Fruit fly (Drosophila melanogaster) whole organism, prepupa: ENCODE measurements around the gene CG3088.
A peak's percentile ranks its signal among the peaks of the same experiment; 100 is the strongest.

Experiments
- Blimp-1 ChIP-seq: fragments of 200-800 bp; sonication (Bioruptor generic); optimal IDR thresholded peaks from 3 replicates; lab custom pipeline; 2017; ENCODE audit warnings: missing biosample characterization, missing genetic modification characterization, mild to moderate bottlenecking, moderate library complexity, missing genetic modification reagents
- CG11902 ChIP-seq: fragments of 200-800 bp; sonication (Bioruptor generic); optimal IDR thresholded peaks from 3 replicates; lab custom pipeline; 2016; ENCODE audit warnings: missing biosample characterization, missing genetic modification characterization
- CG15336 ChIP-seq: fragments of 200-800 bp; sonication (Bioruptor generic); IDR thresholded peaks from 2 replicates; pipeline ENCODE4 v1.3.6; 2022; ENCODE audit warnings: missing biosample characterization, missing genetic modification characterization
- CG1621 ChIP-seq: fragments of 200-800 bp; sonication (Bioruptor generic); optimal IDR thresholded peaks from 3 replicates; lab custom pipeline; 2018; ENCODE audit warnings: missing biosample characterization, mild to moderate bottlenecking, missing genetic modification characterization
- CG16779 ChIP-seq: fragments of 200-800 bp; sonication (Bioruptor generic); optimal IDR thresholded peaks from 3 replicates; lab custom pipeline; 2017; ENCODE audit warnings: missing biosample characterization, mild to moderate bottlenecking, missing genetic modification characterization
- CG3032 ChIP-seq: fragments of 200-800 bp; optimal IDR thresholded peaks from 2 replicates; lab custom pipeline; 2019; ENCODE audit warnings: missing biosample characterization, mild to moderate bottlenecking, missing genetic modification characterization, moderate library complexity
- CG32006 ChIP-seq: fragments of 200-800 bp; sonication (Bioruptor generic); optimal IDR thresholded peaks from 3 replicates; lab custom pipeline; 2017; ENCODE audit warnings: missing biosample characterization, mild to moderate bottlenecking, missing genetic modification characterization
- CG34406 ChIP-seq: fragments of 200-800 bp; sonication (Bioruptor generic); optimal IDR thresholded peaks from 3 replicates; lab custom pipeline; 2016; ENCODE audit warnings: missing biosample characterization, missing genetic modification characterization
- CG3919 ChIP-seq: fragments of 200-800 bp; sonication (Bioruptor generic); optimal IDR thresholded peaks from 3 replicates; lab custom pipeline; 2016; ENCODE audit warnings: missing biosample characterization, missing genetic modification characterization
- CG4318 ChIP-seq: fragments of 200-800 bp; sonication (Bioruptor generic); optimal IDR thresholded peaks from 3 replicates; lab custom pipeline; 2017; ENCODE audit warnings: missing biosample characterization, mild to moderate bottlenecking, missing genetic modification characterization
- CG6276 ChIP-seq: fragments of 200-800 bp; sonication (Bioruptor generic); optimal IDR thresholded peaks from 2 replicates; lab custom pipeline; 2017; ENCODE audit warnings: missing biosample characterization, mild to moderate bottlenecking, missing genetic modification characterization
- CG6792 ChIP-seq: fragments of 200-800 bp; sonication (Bioruptor generic); optimal IDR thresholded peaks from 3 replicates; lab custom pipeline; 2016; ENCODE audit warnings: missing biosample characterization, missing genetic modification characterization
- CG6808 ChIP-seq: fragments of 200-800 bp; sonication (Bioruptor generic); optimal IDR thresholded peaks from 3 replicates; lab custom pipeline; 2017; ENCODE audit warnings: missing biosample characterization, missing genetic modification characterization, mild to moderate bottlenecking, moderate library complexity, missing genetic modification reagents
- CG7368 ChIP-seq: fragments of 200-800 bp; sonication (Bioruptor generic); optimal IDR thresholded peaks from 3 replicates; lab custom pipeline; 2016; ENCODE audit warnings: missing biosample characterization, missing genetic modification characterization
- CG8119 ChIP-seq: fragments of 200-800 bp; sonication (Bioruptor generic); IDR thresholded peaks from 3 replicates; pipeline ENCODE4 v1.3.6; 2022; ENCODE audit warnings: missing biosample characterization, missing genetic modification characterization
- CG8319 ChIP-seq: fragments of 200-800 bp; sonication (Bioruptor generic); optimal IDR thresholded peaks from 3 replicates; lab custom pipeline; 2016; ENCODE audit warnings: missing biosample characterization, missing genetic modification characterization
- CG8632 ChIP-seq: fragments of 200-800 bp; sonication (Bioruptor generic); optimal IDR thresholded peaks from 3 replicates; lab custom pipeline; 2016; ENCODE audit warnings: missing biosample characterization, missing genetic modification characterization
- Eip78C ChIP-seq: fragments of 200-800 bp; sonication (Bioruptor generic); peaks from one replicate; lab custom pipeline; 2016; ENCODE audit warnings: missing biosample characterization, missing genetic modification characterization
- Ets21C ChIP-seq: fragments of 200-800 bp; sonication (Bioruptor generic); optimal IDR thresholded peaks from 3 replicates; lab custom pipeline; 2016; ENCODE audit warnings: missing biosample characterization, missing genetic modification characterization
- Ets96B ChIP-seq: fragments of 200-800 bp; optimal IDR thresholded peaks from 2 replicates; lab custom pipeline; 2019; ENCODE audit warnings: missing biosample characterization, mild to moderate bottlenecking, missing genetic modification characterization, moderate library complexity
- Gug ChIP-seq: fragments of 200-800 bp; sonication (Bioruptor generic); IDR thresholded peaks from 2 replicates; pipeline ENCODE4 v1.3.6; 2022; ENCODE audit warnings: missing biosample characterization, missing genetic modification characterization
- Hr38 ChIP-seq: sonication (Bioruptor generic); optimal IDR thresholded peaks from 2 replicates; lab custom pipeline; 2016; ENCODE audit warnings: missing biosample characterization, missing genetic modification characterization
- Hr4 ChIP-seq: fragments of 200-800 bp; sonication (Bioruptor generic); optimal IDR thresholded peaks from 3 replicates; lab custom pipeline; 2016; ENCODE audit warnings: missing biosample characterization, missing genetic modification characterization
- OdsH ChIP-seq: fragments of 200-800 bp; sonication (Bioruptor generic); optimal IDR thresholded peaks from 3 replicates; lab custom pipeline; 2016; ENCODE audit warnings: missing biosample characterization, missing genetic modification characterization
- Smox ChIP-seq: fragments of 200-800 bp; sonication (Bioruptor generic); optimal IDR thresholded peaks from 3 replicates; lab custom pipeline; 2016; ENCODE audit warnings: missing biosample characterization, missing genetic modification characterization
- Sox15 ChIP-seq: fragments of 200-800 bp; sonication (Bioruptor generic); optimal IDR thresholded peaks from 3 replicates; lab custom pipeline; 2016; ENCODE audit warnings: missing biosample characterization, missing genetic modification characterization
- achi ChIP-seq: fragments of 200-800 bp; sonication (Bioruptor generic); optimal IDR thresholded peaks from 3 replicates; lab custom pipeline; 2016; ENCODE audit warnings: missing biosample characterization, missing genetic modification characterization
- acj6 ChIP-seq: fragments of 200-800 bp; sonication (Bioruptor generic); optimal IDR thresholded peaks from 3 replicates; lab custom pipeline; 2016; ENCODE audit warnings: missing biosample characterization, missing genetic modification characterization
- dsx ChIP-seq: fragments of 200-800 bp; optimal IDR thresholded peaks from 3 replicates; lab custom pipeline; 2019; ENCODE audit warnings: missing biosample characterization, mild to moderate bottlenecking, missing genetic modification characterization, moderate library complexity; ENCODE audit not compliant: poor library complexity, severe bottlenecking
- eg ChIP-seq: fragments of 200-800 bp; sonication (Bioruptor generic); IDR thresholded peaks from 3 replicates; pipeline ENCODE4 v1.3.6; 2022; ENCODE audit warnings: missing biosample characterization, missing genetic modification characterization
- esn ChIP-seq: fragments of 200-800 bp; sonication (Bioruptor generic); optimal IDR thresholded peaks from 2 replicates; lab custom pipeline; 2016; ENCODE audit warnings: missing biosample characterization, mild to moderate bottlenecking, missing genetic modification characterization, moderate library complexity
- fd85E ChIP-seq: fragments of 200-800 bp; sonication (Bioruptor generic); optimal IDR thresholded peaks from 3 replicates; lab custom pipeline; 2016; ENCODE audit warnings: missing biosample characterization, missing genetic modification characterization
- salr ChIP-seq, 2 experiments: fragments of 200-800 bp; sonication (Bioruptor generic); optimal IDR thresholded peaks; 3 replicates each; lab custom pipeline; 2016 to 2018; ENCODE audit warnings: missing biosample characterization in 2 of 2, missing genetic modification characterization in 2 of 2, mild to moderate bottlenecking in 1 of 2
- spab ChIP-seq: fragments of 200-800 bp; sonication (Bioruptor generic); optimal IDR thresholded peaks from 2 replicates; lab custom pipeline; 2017; ENCODE audit warnings: missing biosample characterization, mild to moderate bottlenecking, missing genetic modification characterization, missing genetic modification reagents
- ss ChIP-seq, 2 experiments: fragments of 200-800 bp; sonication (Bioruptor generic); optimal IDR thresholded peaks; 2 replicates in 1 of 2; 3 replicates in 1 of 2; lab custom pipeline; 2017 to 2018; ENCODE audit warnings: mild to moderate bottlenecking in 2 of 2, missing biosample characterization in 2 of 2, missing genetic modification characterization in 2 of 2, moderate library complexity in 1 of 2
- svp ChIP-seq: fragments of 200-800 bp; sonication (Bioruptor generic); peaks from one replicate; lab custom pipeline; 2016; ENCODE audit warnings: missing biosample characterization, missing genetic modification characterization
- topi ChIP-seq: fragments of 200-800 bp; sonication (Bioruptor generic); optimal IDR thresholded peaks from 3 replicates; lab custom pipeline; 2016; ENCODE audit warnings: missing biosample characterization, missing genetic modification characterization
- vri ChIP-seq: fragments of 200-800 bp; sonication (Bioruptor generic); optimal IDR thresholded peaks from 3 replicates; lab custom pipeline; 2016; ENCODE audit warnings: missing biosample characterization, mild to moderate bottlenecking, missing genetic modification characterization

Gene CG3088

DNA sequence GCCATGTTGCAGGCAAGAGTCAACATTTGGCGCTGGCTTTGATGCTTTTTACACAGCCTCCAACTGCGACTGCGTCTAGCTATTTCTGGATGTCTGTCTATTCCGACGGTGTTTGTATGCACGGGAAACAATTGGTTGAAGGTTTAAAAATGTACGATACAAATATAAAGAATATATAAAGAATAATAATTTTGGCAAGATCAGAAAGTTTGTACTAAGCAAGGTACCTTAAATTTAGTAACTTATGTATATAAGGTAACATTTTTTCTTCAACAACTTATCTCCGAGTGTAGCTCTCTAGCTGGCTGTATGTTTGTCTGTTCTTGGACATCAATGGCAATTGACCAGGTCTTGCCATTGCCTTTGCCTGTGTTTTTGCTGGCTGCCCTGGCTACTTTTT, 34.3 kb downstream of the CG3088 start (continued):
- TF ChIP-seq CG11902 (GFP tag; lab: Kevin White, UChicago) (no peak), Ets21C (GFP tag; lab: Kevin White, UChicago) (no peak), acj6 (peak; percentile 42), Smox (GFP tag; lab: Kevin White, UChicago) (no peak), Ets96B (tag; lab: Kevin White, UChicago) (peak; percentile 56), Gug (peak; percentile 76), spab (GFP tag; lab: Kevin White, UChicago) (no peak), CG3032 (tag; lab: Kevin White, UChicago) (peak; percentile 40), Blimp-1 (GFP tag; lab: Kevin White, UChicago) (no peak), CG3919 (GFP tag; lab: Kevin White, UChicago) (peak; percentile 71)

DNA sequence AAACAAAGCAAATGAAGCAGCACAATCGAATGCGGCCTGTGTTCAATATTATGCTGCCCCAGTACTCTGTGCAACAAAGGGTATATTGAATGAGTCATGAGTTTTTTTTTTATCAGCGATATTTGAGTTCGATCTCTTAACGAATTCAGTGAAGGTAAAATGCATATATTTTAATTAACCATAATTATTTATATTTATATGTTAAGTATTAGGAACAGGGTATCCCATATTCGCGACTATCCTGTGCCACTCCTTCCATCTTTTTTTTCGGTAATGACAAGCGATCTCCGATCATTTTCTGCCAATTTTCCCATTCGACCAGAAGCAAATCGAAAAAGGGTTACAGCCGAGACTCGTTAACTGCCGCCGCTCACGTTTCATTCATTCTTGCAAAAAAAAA, 42.1 kb downstream of the CG3088 start:
- TF ChIP-seq CG8119 (GFP tag; lab: Robert Waterston, UW), result peak; percentile 59
- peak; percentile 44 for TF ChIP-seq CG32006
- peak; percentile 8 for TF ChIP-seq achi
- TF ChIP-seq topi (GFP tag; lab: Kevin White, UChicago), result no peak
- TF ChIP-seq OdsH (GFP tag; lab: Kevin White, UChicago), result peak; percentile 22
- peak; percentile 72 for TF ChIP-seq Eip78C (GFP tag; lab: Kevin White, UChicago)
- no peak for TF ChIP-seq salr (GFP tag; optimal IDR thresholded peaks at IDR 0.05; lab: Kevin White, UChicago)
- peak; percentile 64 for TF ChIP-seq CG15336
- TF ChIP-seq, all 60 proteins: peak for 6

DNA sequence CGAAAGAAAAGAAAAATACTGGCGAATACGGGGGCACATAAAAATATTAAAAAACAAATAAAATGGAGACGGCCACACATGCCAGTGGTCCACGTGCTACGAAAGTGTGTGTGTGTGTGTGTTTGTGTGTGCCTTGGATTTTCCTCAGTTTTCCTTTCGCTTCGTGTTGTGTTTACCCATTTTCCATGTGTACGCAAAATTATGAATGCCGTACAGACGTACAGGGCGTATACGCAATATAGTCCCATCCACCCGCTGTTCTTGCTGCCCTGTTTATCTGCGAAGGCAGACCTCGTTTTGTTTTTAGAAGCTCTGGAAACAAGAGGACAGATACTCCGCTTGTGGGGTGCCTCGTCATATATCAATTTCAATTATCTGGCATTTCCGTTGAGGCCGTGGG, 44.5 kb downstream of the CG3088 start:
- TF ChIP-seq esn (no peak), fd85E (GFP tag; lab: Kevin White, UChicago) (no peak), CG7368 (GFP tag; lab: Kevin White, UChicago) (no peak), ss (GFP tag; optimal IDR thresholded peaks at IDR 0.05; lab: Kevin White, UChicago) (no peak), CG4318 (no peak), CG1621 (tag; lab: Kevin White, UChicago) (no peak), eg (no peak), dsx (GFP tag; lab: Kevin White, UChicago) (no peak), CG8319 (GFP tag; lab: Kevin White, UChicago) (no peak), OdsH (GFP tag; lab: Kevin White, UChicago) (no peak), svp (GFP tag; lab: Kevin White, UChicago) (no peak), CG6276 (GFP tag; lab: Kevin White, UChicago) (no peak), CG16779 (tag; lab: Kevin White, UChicago) (no peak), vri (GFP tag; lab: Kevin White, UChicago) (no peak), CG11902 (GFP tag; lab: Kevin White, UChicago) (no peak), Hr4 (GFP tag; lab: Kevin White, UChicago) (no peak), CG8632 (no peak), CG34406 (GFP tag; lab: Kevin White, UChicago) (no peak), Hr38 (GFP tag; lab: Kevin White, UChicago) (no peak), CG6808 (GFP tag; lab: Kevin White, UChicago) (no peak)
- TF ChIP-seq, all 60 proteins: peak for 0

- TF ChIP-seq CG15336 (peak; percentile 51), CG6792 (GFP tag; lab: Kevin White, UChicago) (no peak), Sox15 (GFP tag; lab: Kevin White, UChicago) (no peak), CG8119 (GFP tag; lab: Robert Waterston, UW) (peak; percentile 43; the same call in 1 of the 3 replicates), CG32006 (peak; percentile 53), Hr4 (GFP tag; lab: Kevin White, UChicago) (peak; percentile 55)
Measured at dm6 chr3L:9555004-9555403, 46.1 kb downstream of the CG3088 start.
